Worm (Caenorhabditis elegans) whole organism, late embryonic: ENCODE results near the gene C34F6.1.

Experiments
- C38D4.7 ChIP-seq: fragments of 200-800 bp; sonication (Bioruptor generic); optimal IDR thresholded peaks from 2 replicates; lab custom pipeline; 2018; ENCODE audit warnings: mild to moderate bottlenecking, missing genetic modification characterization, moderate library complexity, missing compliant biosample characterization
- Y22D7AL.16 ChIP-seq: sonication (generic microtip); optimal IDR thresholded peaks from 2 replicates; lab custom pipeline; 2016; ENCODE audit warnings: missing genetic modification characterization, missing compliant biosample characterization
- ama-1 ChIP-seq: fragments of 150-350 bp; optimal IDR thresholded peaks from 2 replicates; lab custom pipeline; 2014
- ceh-18 ChIP-seq: sonication (generic microtip); optimal IDR thresholded peaks from 2 replicates; lab custom pipeline; 2016; ENCODE audit warnings: missing genetic modification characterization, missing compliant biosample characterization
- ceh-19 ChIP-seq: fragments of 200-800 bp; sonication (Bioruptor generic); optimal IDR thresholded peaks from 2 replicates; lab custom pipeline; 2018; ENCODE audit warnings: mild to moderate bottlenecking, missing genetic modification characterization, missing compliant biosample characterization
- ceh-24 ChIP-seq: sonication (generic microtip); optimal IDR thresholded peaks from 2 replicates; lab custom pipeline; 2016; ENCODE audit warnings: mild to moderate bottlenecking, missing genetic modification characterization, missing compliant biosample characterization
- ceh-34 ChIP-seq: sonication (generic microtip); optimal IDR thresholded peaks from 2 replicates; lab custom pipeline; 2016; ENCODE audit warnings: mild to moderate bottlenecking, missing genetic modification characterization, missing compliant biosample characterization
- ceh-45 ChIP-seq: fragments of 200-800 bp; sonication (Bioruptor generic); IDR thresholded peaks from 2 replicates; pipeline ENCODE4 v1.3.6; 2022; ENCODE audit warnings: missing genetic modification reagents, missing genetic modification characterization, missing compliant biosample characterization
- ceh-48 ChIP-seq: sonication (generic microtip); optimal IDR thresholded peaks from 2 replicates; lab custom pipeline; 2016; ENCODE audit warnings: missing genetic modification characterization, inconsistent platforms, missing compliant biosample characterization
- dmd-4 ChIP-seq: sonication (generic microtip); optimal IDR thresholded peaks from 2 replicates; lab custom pipeline; 2016; ENCODE audit warnings: borderline replicate concordance, missing genetic modification characterization, missing compliant biosample characterization
- dve-1 ChIP-seq: sonication (generic microtip); optimal IDR thresholded peaks from 2 replicates; lab custom pipeline; 2017; ENCODE audit warnings: antibody characterized with exemption, mild to moderate bottlenecking, missing genetic modification characterization, missing compliant biosample characterization
- elt-2 ChIP-seq: sonication (generic microtip); optimal IDR thresholded peaks from 2 replicates; lab custom pipeline; 2016; ENCODE audit warnings: missing genetic modification reagents, missing genetic modification characterization, missing compliant biosample characterization
- elt-4 ChIP-seq: sonication (generic microtip); optimal IDR thresholded peaks from 2 replicates; lab custom pipeline; 2016; ENCODE audit warnings: missing genetic modification characterization, missing compliant biosample characterization
- ets-4 ChIP-seq: sonication (generic microtip); optimal IDR thresholded peaks from 2 replicates; lab custom pipeline; 2016; ENCODE audit warnings: missing genetic modification characterization, missing compliant biosample characterization
- eyg-1 ChIP-seq: sonication (generic microtip); optimal IDR thresholded peaks from 2 replicates; lab custom pipeline; 2016; ENCODE audit warnings: missing genotype, missing genetic modification characterization, missing compliant biosample characterization
- fkh-6 ChIP-seq: sonication (generic microtip); optimal IDR thresholded peaks from 2 replicates; lab custom pipeline; 2016; ENCODE audit warnings: missing genetic modification characterization, missing compliant biosample characterization
- gmeb-2 ChIP-seq: sonication (generic microtip); optimal IDR thresholded peaks from 2 replicates; lab custom pipeline; 2016; ENCODE audit warnings: missing genetic modification characterization, inconsistent platforms, missing compliant biosample characterization
- hlh-15 ChIP-seq: sonication (generic microtip); optimal IDR thresholded peaks from 2 replicates; lab custom pipeline; 2016; ENCODE audit warnings: missing genetic modification characterization, missing compliant biosample characterization
- hlh-30 ChIP-seq: sonication (generic microtip); optimal IDR thresholded peaks from 2 replicates; lab custom pipeline; 2017; ENCODE audit warnings: antibody characterized with exemption, missing genetic modification characterization, missing compliant biosample characterization; ENCODE audit not compliant: insufficient read depth
- hlh-8 ChIP-seq: sonication (generic microtip); optimal IDR thresholded peaks from 2 replicates; lab custom pipeline; 2016; ENCODE audit warnings: missing genotype, missing genetic modification characterization, missing compliant biosample characterization
- mec-3 ChIP-seq: sonication (generic microtip); optimal IDR thresholded peaks from 2 replicates; lab custom pipeline; 2016; ENCODE audit warnings: borderline replicate concordance, missing genetic modification characterization, missing compliant biosample characterization
- nhr-11 ChIP-seq: fragments of 150-350 bp; optimal IDR thresholded peaks from 2 replicates; lab custom pipeline; 2014; ENCODE audit warnings: missing biosample characterization, missing genetic modification characterization
- nhr-232 ChIP-seq: sonication (generic microtip); optimal IDR thresholded peaks from 2 replicates; lab custom pipeline; 2016; ENCODE audit warnings: missing genetic modification characterization, missing compliant biosample characterization
- npax-4 ChIP-seq: sonication (generic microtip); optimal IDR thresholded peaks from 2 replicates; lab custom pipeline; 2016; ENCODE audit warnings: missing genetic modification characterization, missing compliant biosample characterization
- odd-2 ChIP-seq: sonication (generic microtip); optimal IDR thresholded peaks from 2 replicates; lab custom pipeline; 2017; ENCODE audit warnings: antibody characterized with exemption, mild to moderate bottlenecking, missing genetic modification characterization, missing compliant biosample characterization
- pag-3 ChIP-seq: sonication (generic microtip); optimal IDR thresholded peaks from 2 replicates; lab custom pipeline; 2016; ENCODE audit warnings: missing compliant biosample characterization, missing genetic modification characterization, borderline replicate concordance
- pax-1 ChIP-seq: fragments of 150-350 bp; optimal IDR thresholded peaks from 2 replicates; lab custom pipeline; 2014; ENCODE audit warnings: missing biosample characterization, missing genetic modification characterization
- pha-2 ChIP-seq: sonication (generic microtip); optimal IDR thresholded peaks from 2 replicates; lab custom pipeline; 2017; ENCODE audit warnings: mild to moderate bottlenecking, missing genetic modification characterization, missing compliant biosample characterization
- pqm-1 ChIP-seq: sonication (generic microtip); optimal IDR thresholded peaks from 2 replicates; lab custom pipeline; 2016; ENCODE audit warnings: missing genetic modification characterization, missing compliant biosample characterization
- ref-2 ChIP-seq: sonication (generic microtip); optimal IDR thresholded peaks from 2 replicates; lab custom pipeline; 2016; ENCODE audit warnings: missing genetic modification characterization, missing compliant biosample characterization
- tbx-2 ChIP-seq: sonication (generic microtip); optimal IDR thresholded peaks from 2 replicates; lab custom pipeline; 2016; ENCODE audit warnings: missing genetic modification characterization, missing compliant biosample characterization
- unc-3 ChIP-seq, 2 experiments: fragments of 200-800 bp in 1 of 2; sonication (Bioruptor generic) in 1 of 2; sonication (generic microtip) in 1 of 2; conservative IDR thresholded peaks in 1 of 2; optimal IDR thresholded peaks in 1 of 2; 2 replicates each; pipeline versions ENCODE4 v1.3.6 to Lab custom; 2016 to 2022; ENCODE audit warnings: missing compliant biosample characterization in 2 of 2, missing genetic modification characterization in 2 of 2, missing genetic modification reagents in 1 of 2
- unc-42 ChIP-seq: sonication (generic microtip); optimal IDR thresholded peaks from 2 replicates; lab custom pipeline; 2016; ENCODE audit warnings: missing genotype, missing genetic modification characterization, missing compliant biosample characterization
- unc-55 ChIP-seq: sonication (generic microtip); optimal IDR thresholded peaks from 2 replicates; lab custom pipeline; 2017; ENCODE audit warnings: missing biosample characterization, missing genetic modification reagents, missing genetic modification characterization
- unc-86 ChIP-seq: sonication (generic microtip); optimal IDR thresholded peaks from 2 replicates; lab custom pipeline; 2016; ENCODE audit warnings: missing genetic modification characterization, missing compliant biosample characterization
- zip-5 ChIP-seq: sonication (generic microtip); optimal IDR thresholded peaks from 2 replicates; lab custom pipeline; 2016; ENCODE audit warnings: missing genetic modification characterization, missing compliant biosample characterization
- ztf-16 ChIP-seq: sonication (generic microtip); optimal IDR thresholded peaks from 2 replicates; lab custom pipeline; 2017; ENCODE audit warnings: missing genetic modification characterization, missing compliant biosample characterization

C34F6.1 gene

DNA sequence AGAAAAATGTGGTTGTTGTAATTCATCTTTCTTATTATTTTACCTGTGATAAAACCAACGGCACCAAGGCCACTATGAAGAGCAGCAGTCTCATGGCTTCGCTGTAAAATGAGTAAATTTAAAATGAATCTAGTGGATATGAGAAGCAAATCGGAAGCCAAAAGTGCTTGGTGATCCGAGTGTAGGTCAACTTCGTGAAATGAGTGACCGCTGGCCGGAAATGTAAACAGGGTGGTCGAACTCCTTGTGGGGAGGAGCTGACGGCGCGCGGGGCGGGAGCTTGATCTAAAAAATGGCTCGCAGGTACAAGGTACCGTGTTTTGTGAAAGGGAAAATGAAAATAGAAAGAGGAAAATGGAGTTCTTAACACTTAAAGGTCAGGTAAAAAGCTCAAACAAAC lies at the start of gene C34F6.1:
TSS of gene C34F6.1 (minus strand) at position 101 of the 400 bp plus-strand sequence.
- no peak for TF ChIP-seq mec-3
- TF ChIP-seq ceh-18 (tag; lab: Kevin White, UChicago), result no peak
- no peak for TF ChIP-seq pax-1 (tag; lab: Kevin White, UChicago)
- no peak for TF ChIP-seq pag-3 (tag; lab: Kevin White, UChicago)
- TF ChIP-seq hlh-15 (tag; lab: Kevin White, UChicago), result no peak
- TF ChIP-seq npax-4 (tag; lab: Kevin White, UChicago), result no peak
- no peak for TF ChIP-seq ceh-48
- TF ChIP-seq gmeb-2, result no peak
- no peak for TF ChIP-seq Y22D7AL.16 (tag; lab: Kevin White, UChicago)
- TF ChIP-seq unc-55, result no peak
- TF ChIP-seq elt-2 (tag; lab: Kevin White, UChicago), result no peak
- TF ChIP-seq ref-2 (tag; lab: Kevin White, UChicago), result no peak
- no peak for TF ChIP-seq ceh-34
- no peak for TF ChIP-seq elt-4 (tag; lab: Kevin White, UChicago)
- TF ChIP-seq unc-86 (tag; lab: Kevin White, UChicago), result no peak
- TF ChIP-seq unc-42 (tag; lab: Kevin White, UChicago), result no peak

DNA sequence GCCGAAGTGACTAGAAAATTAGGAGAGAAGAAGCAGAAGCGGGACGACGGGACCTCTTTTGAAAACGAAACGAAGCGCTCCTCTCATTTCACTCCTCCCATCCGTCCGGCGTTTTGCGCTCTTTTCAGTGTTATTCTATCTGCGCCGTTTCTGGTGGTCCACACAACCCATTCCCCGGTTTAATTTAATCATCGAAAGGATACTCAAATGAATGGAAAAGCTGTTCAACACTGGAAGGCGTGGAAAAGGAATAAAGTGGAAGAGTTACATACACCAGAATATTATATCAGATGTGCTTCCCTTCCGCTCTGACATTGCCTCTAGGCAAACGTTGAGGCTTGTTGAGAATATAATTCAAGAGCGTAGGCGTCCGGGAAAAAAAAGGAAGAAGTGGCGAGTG lies 48.4 kb upstream of the C34F6.1 start:
- TF ChIP-seq ceh-34, result no peak
- TF ChIP-seq unc-42 (tag; lab: Kevin White, UChicago), result peak; percentile 76

DNA sequence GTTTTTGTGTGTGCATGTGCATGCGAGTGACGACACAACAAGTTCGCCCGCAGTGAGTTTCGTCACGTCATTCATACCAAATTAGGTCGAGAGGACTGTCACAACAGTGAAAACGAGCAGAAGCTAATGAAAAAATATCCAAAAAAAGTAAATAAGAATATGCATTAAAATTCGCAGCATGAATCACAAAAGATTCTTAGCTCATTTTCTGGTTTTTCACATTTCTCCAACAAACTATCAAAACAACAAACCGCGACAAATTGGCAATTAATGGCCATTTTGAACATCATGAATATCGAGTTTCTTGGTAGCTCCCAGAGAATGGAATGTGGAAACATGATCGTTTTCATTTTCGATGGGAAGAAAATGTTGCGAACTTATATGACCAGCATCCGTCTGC lies 47.0 kb upstream of the C34F6.1 start:
- no peak for TF ChIP-seq ceh-34
- TF ChIP-seq ceh-48, result no peak
- no peak for TF ChIP-seq fkh-6 (tag; lab: Kevin White, UChicago)
- no peak for TF ChIP-seq hlh-8 (tag; lab: Kevin White, UChicago)
- no peak for TF ChIP-seq pha-2 (tag; lab: Kevin White, UChicago)
- no peak for TF ChIP-seq ceh-24
- TF ChIP-seq unc-55, result no peak
- TF ChIP-seq eyg-1, result no peak
- TF ChIP-seq tbx-2 (tag; lab: Kevin White, UChicago), result no peak
- no peak for TF ChIP-seq zip-5 (tag; lab: Kevin White, UChicago)
- TF ChIP-seq odd-2, result no peak
- TF ChIP-seq ceh-19 (GFP tag; lab: Kevin White, UChicago), result no peak
- no peak for TF ChIP-seq nhr-232 (tag; lab: Kevin White, UChicago)
- TF ChIP-seq hlh-30 (tag; lab: Kevin White, UChicago), result no peak
- TF ChIP-seq pqm-1, result no peak
- TF ChIP-seq, all 69 proteins: peak for 0

DNA sequence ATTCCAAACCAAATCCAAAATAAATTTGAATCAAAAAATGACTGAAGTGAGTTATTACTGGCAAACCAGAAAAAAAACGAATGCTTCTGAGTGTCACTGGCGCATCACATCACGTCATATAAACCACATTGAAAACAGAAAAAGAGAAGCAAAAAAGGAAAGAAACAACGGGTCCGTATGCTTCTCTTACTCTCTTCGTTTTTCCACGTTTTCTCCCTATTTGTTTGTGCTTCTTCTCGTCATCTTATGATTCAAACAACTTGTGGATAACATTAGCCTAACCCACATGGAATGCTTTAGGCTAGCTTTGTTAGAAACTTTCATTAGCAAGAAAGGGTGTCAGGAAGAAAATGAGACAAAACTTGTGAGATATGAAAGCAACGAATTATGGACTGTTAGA lies 44.8 kb upstream of the C34F6.1 start:
- TF ChIP-seq nhr-11 (tag; lab: Kevin White, UChicago), result no peak
- no peak for TF ChIP-seq ceh-48
- no peak for TF ChIP-seq C38D4.7 (GFP tag; lab: Kevin White, UChicago)
- TF ChIP-seq elt-2 (tag; lab: Kevin White, UChicago), result no peak
- TF ChIP-seq, all 69 proteins: peak for 0

DNA sequence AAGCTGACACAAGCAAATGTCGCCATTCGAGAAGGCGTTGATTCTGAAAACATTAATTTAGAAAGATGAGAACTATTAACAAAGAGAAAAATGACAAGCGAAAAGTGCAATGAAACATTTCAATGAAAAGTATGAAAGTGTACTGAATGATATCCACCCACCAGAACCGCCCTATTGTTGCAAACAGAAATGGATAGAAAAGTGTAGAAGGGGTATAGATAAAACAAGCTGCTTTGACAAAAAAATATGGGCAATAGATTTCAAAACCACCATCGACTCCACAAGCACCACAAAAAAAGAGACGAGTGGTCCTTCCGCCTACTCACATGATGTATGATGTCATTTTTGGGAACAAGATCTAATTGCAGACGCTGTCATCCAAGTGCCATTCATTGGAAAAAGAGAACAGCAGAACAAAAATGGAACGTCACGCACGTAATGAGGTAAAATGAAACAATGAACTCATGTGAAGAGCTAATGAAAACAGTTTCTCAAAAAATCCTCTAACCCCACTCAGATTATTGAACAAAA lies 44.0 kb upstream of the C34F6.1 start, which contains the start of gene C34F6.10:
TSS of gene C34F6.10 (minus strand) at position 51 of the 531 bp plus-strand sequence.
- TF ChIP-seq unc-3 (GFP tag; conservative IDR thresholded peaks at IDR 0.05; lab: Robert Waterston, UW) (no peak), unc-3 (tag; optimal IDR thresholded peaks at IDR 0.05; lab: Kevin White, UChicago) (no peak), dmd-4 (no peak), ets-4 (tag; lab: Kevin White, UChicago) (no peak), npax-4 (tag; lab: Kevin White, UChicago) (no peak), ztf-16 (tag; lab: Kevin White, UChicago) (no peak), tbx-2 (tag; lab: Kevin White, UChicago) (no peak), ama-1 (no peak), mec-3 (no peak), dve-1 (tag; lab: Kevin White, UChicago) (no peak), pqm-1 (no peak), ceh-45 (GFP tag; lab: Robert Waterston, UW) (no peak), ceh-19 (GFP tag; lab: Kevin White, UChicago) (no peak)
